Worm (Caenorhabditis elegans) whole organism, young adult: ENCODE measurements around the gene C08B6.11.

Source experiments
- B0035.1 ChIP-seq: sonication (generic microtip); optimal IDR thresholded peaks from 2 replicates; lab custom pipeline; 2016; ENCODE audit warnings: missing genetic modification characterization, mild to moderate bottlenecking, missing compliant biosample characterization, missing genotype, missing genetic modification reagents
- Y79H2A.3 ChIP-seq: fragments of 200-800 bp; sonication (Bioruptor generic); conservative IDR thresholded peaks from 2 replicates; pipeline ENCODE4 v1.3.6; 2022; ENCODE audit warnings: missing genetic modification reagents, missing genetic modification characterization, missing compliant biosample characterization
- bed-2 ChIP-seq: fragments of 200-800 bp; sonication (Bioruptor generic); IDR thresholded peaks from 2 replicates; pipeline ENCODE4 v1.3.6; 2022; ENCODE audit warnings: missing genetic modification reagents, missing genetic modification characterization, missing compliant biosample characterization
- cebp-2 ChIP-seq: fragments of 200-800 bp; sonication (Bioruptor generic); IDR thresholded peaks from 2 replicates; pipeline ENCODE4 v1.3.6; 2022; ENCODE audit warnings: missing genetic modification characterization, missing compliant biosample characterization
- dpl-1 ChIP-seq: fragments of 150-350 bp; optimal IDR thresholded peaks from 2 replicates; lab custom pipeline; 2014; ENCODE audit warnings: missing biosample characterization, missing genetic modification reagents, missing genetic modification characterization
- egl-44 ChIP-seq: fragments of 200-800 bp; sonication (Bioruptor generic); IDR thresholded peaks from 2 replicates; pipeline ENCODE4 v1.3.6; 2022; ENCODE audit warnings: missing genetic modification reagents, missing genetic modification characterization, missing compliant biosample characterization
- him-1 ChIP-seq: sonication (generic microtip); optimal IDR thresholded peaks from 2 replicates; lab custom pipeline; 2016; ENCODE audit warnings: missing genotype, missing genetic modification reagents, missing genetic modification characterization, missing compliant biosample characterization
- lin-35 ChIP-seq, 3 experiments: fragments of 150-350 bp in 2 of 3; sonication (generic microtip) in 1 of 3; optimal IDR thresholded peaks; 2 replicates each; lab custom pipeline; 2014 to 2018; ENCODE audit warnings: missing biosample characterization in 3 of 3, missing genetic modification characterization in 3 of 3, missing genetic modification reagents in 3 of 3
- nhr-90 ChIP-seq: sonication (generic microtip); optimal IDR thresholded peaks from 2 replicates; lab custom pipeline; 2016; ENCODE audit warnings: missing genotype, mild to moderate bottlenecking, missing genetic modification characterization, missing compliant biosample characterization
- pha-4 ChIP-seq: fragments of 150-350 bp; sonication (generic microtip); optimal IDR thresholded peaks from 2 replicates; lab custom pipeline; 2014; ENCODE audit warnings: missing biosample characterization, missing genetic modification reagents, missing genetic modification characterization
- sdz-38 ChIP-seq: sonication (generic microtip); optimal IDR thresholded peaks from 2 replicates; lab custom pipeline; 2016; ENCODE audit warnings: missing genotype, missing genetic modification characterization, missing compliant biosample characterization
- tbp1 ChIP-seq: fragments of 200-800 bp; sonication (Bioruptor generic); optimal IDR thresholded peaks from 2 replicates; lab custom pipeline; 2018; ENCODE audit warnings: mild to moderate bottlenecking, missing genetic modification characterization, missing compliant biosample characterization
- unc-130 ChIP-seq: sonication (generic microtip); optimal IDR thresholded peaks from 2 replicates; lab custom pipeline; 2016; ENCODE audit warnings: missing genetic modification reagents, missing genetic modification characterization, missing compliant biosample characterization
- zfh-2 ChIP-seq: fragments of 200-800 bp; sonication (Bioruptor generic); conservative IDR thresholded peaks from 2 replicates; pipeline ENCODE4 v1.3.6; 2022; ENCODE audit warnings: missing genetic modification reagents, missing genetic modification characterization, missing compliant biosample characterization

DNA sequence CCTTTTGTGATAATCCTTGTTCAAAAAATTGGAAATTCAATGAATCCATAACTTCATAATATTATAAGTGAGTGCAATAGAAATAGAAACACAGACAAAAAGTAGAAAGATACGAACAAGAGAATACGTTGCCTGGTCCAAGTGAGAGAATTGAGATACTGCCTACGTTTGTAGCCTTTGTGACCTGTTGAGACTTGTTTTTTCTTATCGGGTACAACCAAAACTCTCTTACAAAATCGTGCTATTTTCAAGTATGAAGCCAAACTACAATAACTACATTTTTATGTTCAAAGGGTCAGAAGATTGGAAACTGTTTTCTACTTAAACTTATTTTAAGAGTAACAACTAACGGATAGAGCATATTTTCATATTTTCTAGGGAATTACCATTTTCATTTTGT lies 25.8 kb upstream of the C08B6.11 start, which contains the start of gene nhr-205:
- TF ChIP-seq zfh-2 (GFP tag; lab: Robert Waterston, UW): no peak
- no peak for TF ChIP-seq unc-130 (GFP tag; lab: Kevin White, UChicago)
- no peak for TF ChIP-seq pha-4 (tag; lab: Kevin White, UChicago)
- TF ChIP-seq him-1 (tag; lab: Kevin White, UChicago): no peak
- no peak for TF ChIP-seq cebp-2 (GFP tag; lab: Robert Waterston, UW)
- TF ChIP-seq sdz-38 (tag; lab: Kevin White, UChicago): no peak
- TF ChIP-seq egl-44 (GFP tag; lab: Robert Waterston, UW): no peak
- no peak for TF ChIP-seq Y79H2A.3
- no peak for TF ChIP-seq dpl-1 (GFP tag; lab: Kevin White, UChicago)
- TF ChIP-seq B0035.1 (tag; lab: Kevin White, UChicago): no peak
- no peak for TF ChIP-seq lin-35 (GFP tag; optimal IDR thresholded peaks at IDR 0.05; lab: Kevin White, UChicago)
- no peak for TF ChIP-seq nhr-90
- TF ChIP-seq bed-2: no peak
- TF ChIP-seq tbp1 (GFP tag; lab: Kevin White, UChicago): no peak
